Worm (Caenorhabditis elegans) whole organism, L4 larva: ENCODE data around the gene T28C12.1.

ENCODE experiments used
- F49E8.2 ChIP-seq: sonication (generic microtip); optimal IDR thresholded peaks from 2 replicates; lab custom pipeline; 2016; ENCODE audit warnings: missing compliant biosample characterization, mild to moderate bottlenecking, missing genetic modification characterization, borderline replicate concordance
- Y105C5A.15 ChIP-seq: fragments of 200-800 bp; sonication (Bioruptor generic); IDR thresholded peaks from 2 replicates; pipeline ENCODE4 v1.3.6; 2022; ENCODE audit warnings: missing genetic modification characterization, missing compliant biosample characterization
- Y75B8A.6 ChIP-seq: fragments of 200-800 bp; sonication (Bioruptor generic); IDR thresholded peaks from 2 replicates; pipeline ENCODE4 v1.3.6; 2022; ENCODE audit warnings: missing genetic modification reagents, missing genetic modification characterization, missing compliant biosample characterization
- ZK546.5 ChIP-seq, 2 experiments: sonication (generic microtip); optimal IDR thresholded peaks; 2 replicates each; lab custom pipeline; 2017; ENCODE audit warnings: missing biosample characterization in 2 of 2, missing genetic modification characterization in 2 of 2
- aha-1 ChIP-seq: fragments of 150-350 bp; peaks from one replicate; lab custom pipeline; 2014; ENCODE audit warnings: missing biosample characterization, missing genetic modification characterization
- attf-4 ChIP-seq: sonication (generic microtip); optimal IDR thresholded peaks from 3 replicates; lab custom pipeline; 2017; ENCODE audit warnings: missing biosample characterization, missing genetic modification characterization
- ceh-20 ChIP-seq: fragments of 200-800 bp; sonication (Bioruptor generic); IDR thresholded peaks from 2 replicates; pipeline ENCODE4 v1.3.6; 2022; ENCODE audit warnings: missing genetic modification reagents, missing genetic modification characterization, missing compliant biosample characterization
- ceh-82 ChIP-seq: sonication (generic microtip); optimal IDR thresholded peaks from 2 replicates; lab custom pipeline; 2017; ENCODE audit warnings: missing biosample characterization, missing genetic modification characterization
- ctbp-1 ChIP-seq: fragments of 200-800 bp; sonication (Bioruptor generic); IDR thresholded peaks from 2 replicates; pipeline ENCODE4 v1.3.6; 2022; ENCODE audit warnings: missing genetic modification reagents, missing genetic modification characterization, missing compliant biosample characterization
- daf-16 ChIP-seq, 3 experiments: sonication (generic microtip); optimal IDR thresholded peaks; 2 replicates each; lab custom pipeline; 2016 to 2017; ENCODE audit warnings: missing genetic modification characterization in 3 of 3, missing genetic modification reagents in 3 of 3, mild to moderate bottlenecking in 2 of 3, missing compliant biosample characterization in 2 of 3, missing biosample characterization in 1 of 3, moderate library complexity in 1 of 3
- daf-19 ChIP-seq: fragments of 200-800 bp; sonication (Bioruptor generic); conservative IDR thresholded peaks from 2 replicates; pipeline ENCODE4 v1.3.6; 2022; ENCODE audit warnings: missing genetic modification characterization, missing compliant biosample characterization
- dmd-6 ChIP-seq: fragments of 200-800 bp; sonication (Bioruptor generic); IDR thresholded peaks from 2 replicates; pipeline ENCODE4 v1.3.6; 2022; ENCODE audit warnings: missing genetic modification reagents, missing genetic modification characterization, missing compliant biosample characterization
- dmd-9 ChIP-seq: fragments of 200-800 bp; sonication (Bioruptor generic); IDR thresholded peaks from 2 replicates; pipeline ENCODE4 v1.3.6; 2022; ENCODE audit warnings: missing genetic modification reagents, missing genetic modification characterization, missing compliant biosample characterization
- dve-1 ChIP-seq: sonication (generic microtip); optimal IDR thresholded peaks from 2 replicates; lab custom pipeline; 2017; ENCODE audit warnings: antibody characterized with exemption, mild to moderate bottlenecking, missing genetic modification characterization, missing compliant biosample characterization; ENCODE audit not compliant: insufficient read depth
- hif-1 ChIP-seq, 2 experiments: sonication (generic microtip); optimal IDR thresholded peaks; 2 replicates each; lab custom pipeline; 2016 to 2017; ENCODE audit warnings: missing compliant biosample characterization in 2 of 2, missing genetic modification characterization in 2 of 2, missing genetic modification reagents in 2 of 2, missing genotype in 2 of 2, mild to moderate bottlenecking in 1 of 2
- hlh-11 ChIP-seq: fragments of 200-800 bp; sonication (Bioruptor generic); optimal IDR thresholded peaks from 2 replicates; lab custom pipeline; 2018; ENCODE audit warnings: mild to moderate bottlenecking, missing genetic modification characterization, missing compliant biosample characterization
- hlh-30 ChIP-seq: sonication (generic microtip); optimal IDR thresholded peaks from 2 replicates; lab custom pipeline; 2017; ENCODE audit warnings: antibody characterized with exemption, mild to moderate bottlenecking, missing genetic modification characterization, missing compliant biosample characterization; ENCODE audit not compliant: insufficient read depth
- jun-1 ChIP-seq: fragments of 150-350 bp; optimal IDR thresholded peaks from 2 replicates; lab custom pipeline; 2014; ENCODE audit warnings: missing biosample characterization, missing genetic modification reagents, missing genetic modification characterization
- lin-1 ChIP-seq: fragments of 200-800 bp; sonication (Bioruptor generic); IDR thresholded peaks from 2 replicates; pipeline ENCODE4 v1.3.6; 2022; ENCODE audit warnings: missing genetic modification reagents, missing genetic modification characterization, missing compliant biosample characterization
- lin-15B ChIP-seq: fragments of 150-350 bp; sonication (generic microtip); optimal IDR thresholded peaks from 3 replicates; lab custom pipeline; 2014; ENCODE audit warnings: missing biosample characterization, missing genetic modification characterization
- lin-39 ChIP-seq: fragments of 150-350 bp; optimal IDR thresholded peaks from 2 replicates; lab custom pipeline; 2014; ENCODE audit warnings: missing biosample characterization, missing genetic modification reagents, missing genetic modification characterization
- mep-1 ChIP-seq: fragments of 150-350 bp; sonication (generic microtip); optimal IDR thresholded peaks from 3 replicates; lab custom pipeline; 2014; ENCODE audit warnings: missing biosample characterization, missing genetic modification characterization
- nhr-10 ChIP-seq: fragments of 150-350 bp; optimal IDR thresholded peaks from 2 replicates; lab custom pipeline; 2014; ENCODE audit warnings: missing biosample characterization, missing genetic modification characterization
- nhr-102 ChIP-seq: sonication (generic microtip); optimal IDR thresholded peaks from 2 replicates; lab custom pipeline; 2016; ENCODE audit warnings: mild to moderate bottlenecking, missing genetic modification characterization, moderate library complexity, missing compliant biosample characterization
- nhr-11 ChIP-seq: fragments of 150-350 bp; optimal IDR thresholded peaks from 2 replicates; lab custom pipeline; 2014; ENCODE audit warnings: missing biosample characterization, missing genetic modification characterization
- nhr-25 ChIP-seq: sonication (generic microtip); optimal IDR thresholded peaks from 2 replicates; lab custom pipeline; 2017; ENCODE audit warnings: missing genetic modification characterization, mild to moderate bottlenecking, missing compliant biosample characterization, antibody characterized with exemption, moderate library complexity, borderline replicate concordance; ENCODE audit not compliant: insufficient read depth
- nhr-28 ChIP-seq: fragments of 150-350 bp; optimal IDR thresholded peaks from 2 replicates; lab custom pipeline; 2014; ENCODE audit warnings: missing biosample characterization, missing genetic modification characterization
- nhr-41 ChIP-seq: fragments of 200-800 bp; sonication (Bioruptor generic); IDR thresholded peaks from 2 replicates; pipeline ENCODE4 v1.3.6; 2022; ENCODE audit warnings: missing genetic modification reagents, missing genetic modification characterization, missing compliant biosample characterization
- nhr-42 ChIP-seq: fragments of 200-800 bp; sonication (Bioruptor generic); IDR thresholded peaks from 2 replicates; pipeline ENCODE4 v1.3.6; 2022; ENCODE audit warnings: missing genetic modification characterization, missing compliant biosample characterization
- nhr-76 ChIP-seq: fragments of 150-350 bp; optimal IDR thresholded peaks from 2 replicates; lab custom pipeline; 2014; ENCODE audit warnings: missing biosample characterization, missing genetic modification characterization
- nhr-77 ChIP-seq: fragments of 150-350 bp; optimal IDR thresholded peaks from 2 replicates; lab custom pipeline; 2014; ENCODE audit warnings: missing biosample characterization, missing genetic modification characterization
- php-3 ChIP-seq: fragments of 200-800 bp; sonication (Bioruptor generic); IDR thresholded peaks from 2 replicates; pipeline ENCODE4 v1.3.6; 2022; ENCODE audit warnings: missing genetic modification reagents, missing genetic modification characterization, missing compliant biosample characterization
- pqm-1 ChIP-seq: sonication (generic microtip); optimal IDR thresholded peaks from 2 replicates; lab custom pipeline; 2017; ENCODE audit warnings: missing biosample characterization, missing genetic modification characterization
- rbr-2 ChIP-seq: sonication (generic microtip); optimal IDR thresholded peaks from 2 replicates; lab custom pipeline; 2016; ENCODE audit warnings: missing genotype, missing genetic modification characterization, missing compliant biosample characterization
- set-16 ChIP-seq: fragments of 200-800 bp; sonication (Bioruptor generic); IDR thresholded peaks from 2 replicates; pipeline ENCODE4 v1.3.6; 2022; ENCODE audit warnings: missing genetic modification reagents, missing genetic modification characterization, missing compliant biosample characterization
- spr-1 ChIP-seq: sonication (generic microtip); optimal IDR thresholded peaks from 2 replicates; lab custom pipeline; 2016; ENCODE audit warnings: mild to moderate bottlenecking, missing genetic modification characterization, missing compliant biosample characterization
- spr-3 ChIP-seq: fragments of 200-800 bp; sonication (Bioruptor generic); optimal IDR thresholded peaks from 2 replicates; lab custom pipeline; 2018; ENCODE audit warnings: mild to moderate bottlenecking, missing genetic modification characterization, missing compliant biosample characterization
- tra-1 ChIP-seq: fragments of 200-800 bp; sonication (Bioruptor generic); IDR thresholded peaks from 2 replicates; pipeline ENCODE4 v1.3.6; 2022; ENCODE audit warnings: missing genetic modification reagents, missing genetic modification characterization, missing compliant biosample characterization
- unc-39 ChIP-seq: sonication (generic microtip); optimal IDR thresholded peaks from 2 replicates; lab custom pipeline; 2017; ENCODE audit warnings: missing biosample characterization, missing genetic modification characterization
- unc-62 ChIP-seq, 3 experiments: fragments of 150-350 bp in 1 of 3; sonication (generic microtip); optimal IDR thresholded peaks in 2 of 3; peaks in 1 of 3; 1 replicate in 1 of 3; 2 replicates in 2 of 3; lab custom pipeline; 2014 to 2017; ENCODE audit warnings: missing biosample characterization in 3 of 3, missing genetic modification characterization in 3 of 3, missing genetic modification reagents in 3 of 3, missing genotype in 1 of 3
- vab-7 ChIP-seq: fragments of 200-800 bp; sonication (Bioruptor generic); IDR thresholded peaks from 2 replicates; pipeline ENCODE4 v1.3.6; 2022; ENCODE audit warnings: missing genetic modification reagents, missing genetic modification characterization, missing compliant biosample characterization
- zfp-2 ChIP-seq: sonication (generic microtip); optimal IDR thresholded peaks from 2 replicates; lab custom pipeline; 2016; ENCODE audit warnings: mild to moderate bottlenecking, missing genetic modification characterization, missing compliant biosample characterization
- zip-2 ChIP-seq: fragments of 150-350 bp; optimal IDR thresholded peaks from 2 replicates; lab custom pipeline; 2014; ENCODE audit warnings: missing biosample characterization, missing genetic modification characterization
- ztf-11 ChIP-seq: fragments of 150-350 bp; optimal IDR thresholded peaks from 2 replicates; lab custom pipeline; 2014; ENCODE audit warnings: missing biosample characterization, missing genetic modification characterization
- ztf-7 ChIP-seq: fragments of 150-350 bp; optimal IDR thresholded peaks from 2 replicates; lab custom pipeline; 2014; ENCODE audit warnings: missing biosample characterization, missing genetic modification characterization

Gene T28C12.1

ce11 chrV:6346043-6346618 is 14.4 kb downstream of the T28C12.1 start:
- TF ChIP-seq ceh-82 (tag; lab: Kevin White, UChicago) = no peak
- no peak for TF ChIP-seq aha-1 (tag; lab: Kevin White, UChicago)
- no peak for TF ChIP-seq ctbp-1 (GFP tag; lab: Robert Waterston, UW)
- peak; percentile 56 for TF ChIP-seq hlh-11
- no peak for TF ChIP-seq spr-1
- TF ChIP-seq daf-19 (GFP tag; lab: Robert Waterston, UW) = no peak
- TF ChIP-seq, all 104 proteins: peak for 1

ce11 chrV:6346906-6347305 is 15.2 kb downstream of the T28C12.1 start:
- TF ChIP-seq nhr-11 (no peak), hlh-11 (peak; percentile 76), nhr-10 (no peak), set-16 (GFP tag; lab: Robert Waterston, UW) (no peak), lin-1 (GFP tag; lab: Robert Waterston, UW) (0 out of 2 replicates have a peak, but pooled peaks have one; percentile 47), ceh-20 (GFP tag; lab: Robert Waterston, UW) (no peak), ZK546.5 (tag; optimal IDR thresholded peaks at IDR 0.05; lab: Kevin White, UChicago) (no peak), lin-15B (tag; lab: Kevin White, UChicago) (no peak), php-3 (GFP tag; lab: Robert Waterston, UW) (0 out of 2 replicates have a peak, but pooled peaks have one; percentile 40), Y105C5A.15 (GFP tag; lab: Robert Waterston, UW) (no peak), pqm-1 (tag; lab: Kevin White, UChicago) (peak; percentile 96), daf-16 (GFP tag; optimal IDR thresholded peaks at IDR 0.05; lab: Kevin White, UChicago) (no peak), daf-16 (tag; optimal IDR thresholded peaks at IDR 0.05; lab: Kevin White, UChicago) (peak; percentile 54), nhr-41 (GFP tag; lab: Robert Waterston, UW) (peak; percentile 78), hlh-30 (tag; lab: Kevin White, UChicago) (peak; percentile 59), dve-1 (tag; lab: Kevin White, UChicago) (peak; percentile 62), unc-62 (GFP tag; optimal IDR thresholded peaks at IDR 0.05 in 1 of 2; lab: Kevin White, UChicago) (peak in 1 of 2 experiments; percentile 19), unc-62 (tag; optimal IDR thresholded peaks at IDR 0.05; lab: Kevin White, UChicago) (no peak), aha-1 (tag; lab: Kevin White, UChicago) (peak; percentile 91), dmd-9 (GFP tag; lab: Robert Waterston, UW) (no peak), nhr-28 (tag; lab: Kevin White, UChicago) (peak; percentile 85), nhr-25 (tag; lab: Kevin White, UChicago) (no peak), nhr-77 (tag; lab: Kevin White, UChicago) (peak; percentile 45), ztf-11 (tag; lab: Kevin White, UChicago) (no peak), dmd-6 (GFP tag; lab: Robert Waterston, UW) (peak; percentile 94)
- TF ChIP-seq, all 104 proteins: peak for 13

- no peak for TF ChIP-seq pqm-1 (tag; lab: Kevin White, UChicago)
- peak in 1 of 2 experiments; percentile 97 for TF ChIP-seq unc-62 (GFP tag; optimal IDR thresholded peaks at IDR 0.05 in 1 of 2; lab: Kevin White, UChicago)
- TF ChIP-seq unc-62 (tag; optimal IDR thresholded peaks at IDR 0.05; lab: Kevin White, UChicago) = no peak
- no peak for TF ChIP-seq nhr-102 (tag; lab: Kevin White, UChicago)
- TF ChIP-seq tra-1 = no peak
- TF ChIP-seq zip-2 (tag; lab: Kevin White, UChicago) = no peak
- TF ChIP-seq zfp-2 (tag; lab: Kevin White, UChicago) = no peak
- TF ChIP-seq ztf-7 (tag; lab: Kevin White, UChicago) = no peak
- no peak for TF ChIP-seq vab-7 (GFP tag; lab: Robert Waterston, UW)
- TF ChIP-seq F49E8.2 (tag; lab: Kevin White, UChicago) = no peak
- peak; percentile 46 for TF ChIP-seq mep-1
- TF ChIP-seq lin-39 (tag; lab: Kevin White, UChicago) = no peak
- TF ChIP-seq ZK546.5 (tag; optimal IDR thresholded peaks at IDR 0.05; lab: Kevin White, UChicago) = no peak
- no peak for TF ChIP-seq rbr-2 (tag; lab: Kevin White, UChicago)
- no peak for TF ChIP-seq attf-4 (tag; lab: Kevin White, UChicago)
- no peak for TF ChIP-seq nhr-42 (GFP tag; lab: Robert Waterston, UW)
- 0 out of 2 replicates have a peak, but pooled peaks have one; percentile 45 for TF ChIP-seq ctbp-1 (GFP tag; lab: Robert Waterston, UW)
- no peak for TF ChIP-seq lin-1 (GFP tag; lab: Robert Waterston, UW)
- TF ChIP-seq hlh-30 (tag; lab: Kevin White, UChicago) = peak; percentile 94
- no peak for TF ChIP-seq ztf-11 (tag; lab: Kevin White, UChicago)
- no peak for TF ChIP-seq nhr-76 (tag; lab: Kevin White, UChicago)
- TF ChIP-seq unc-39 (tag; lab: Kevin White, UChicago) = no peak
- no peak for TF ChIP-seq nhr-11
- no peak for TF ChIP-seq spr-3 (GFP tag; lab: Kevin White, UChicago)
- TF ChIP-seq hif-1 (tag; optimal IDR thresholded peaks at IDR 0.05; lab: Kevin White, UChicago) = peak in 1 of 2 experiments; percentile 14
- TF ChIP-seq jun-1 = no peak
- TF ChIP-seq Y75B8A.6 (GFP tag; lab: Robert Waterston, UW) = no peak
Measured at ce11 chrV:6348133-6348532, 16.4 kb downstream of the T28C12.1 start.
